Worm (Caenorhabditis elegans): ENCODE data around the gene cdf-2.

- TF ChIP-seq him-1 (tag; optimal IDR thresholded peaks at IDR 0.05) (no peak), dao-5 (tag; optimal IDR thresholded peaks at IDR 0.05) (no peak), W03F9.2 (tag; optimal IDR thresholded peaks at IDR 0.05) (no peak)
Observed at ce11 chrX:12438266-12438665, 28.5 kb downstream of the cdf-2 start.
